Fruit fly (Drosophila melanogaster): ENCODE data around the gene CG10694.
A peak's percentile ranks its signal among the peaks of the same experiment; 100 is the strongest.

CG10694 gene

DNA sequence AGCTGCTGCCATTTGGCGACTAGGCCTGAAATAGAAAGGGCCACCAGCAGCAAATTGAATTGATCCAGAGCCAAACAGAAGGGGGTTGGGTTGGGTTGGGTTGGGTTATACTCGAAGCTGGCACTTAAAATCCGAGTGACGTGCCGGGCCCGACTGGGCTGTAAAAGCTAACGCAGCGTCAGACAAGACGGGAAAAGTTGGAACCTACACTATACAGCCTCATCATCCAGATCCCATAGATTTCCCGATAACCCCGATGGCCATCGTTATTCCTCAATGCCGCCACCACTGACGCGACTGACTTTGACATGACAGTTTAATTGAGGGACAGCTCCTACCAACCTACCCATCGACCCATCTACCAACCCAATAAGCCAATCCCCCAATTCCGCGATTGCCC is 37.2 kb upstream of the CG10694 start:
- TF ChIP-seq rgr (GFP tag; optimal IDR thresholded peaks at IDR 0.05) (no peak), psq (GFP tag; optimal IDR thresholded peaks at IDR 0.05) (no peak), dl (GFP tag; optimal IDR thresholded peaks at IDR 0.05; ENCODE audit: insufficient read depth in 1 of 2, partially characterized antibody in 2 of 2) (no peak), sage (GFP tag; optimal IDR thresholded peaks at IDR 0.05) (no peak), brk (GFP tag; optimal IDR thresholded peaks at IDR 0.05) (no peak), Rel (GFP tag; optimal IDR thresholded peaks at IDR 0.05) (no peak), Rel (tag; optimal IDR thresholded peaks at IDR 0.05) (no peak), CG32264 (GFP tag; optimal IDR thresholded peaks at IDR 0.05) (no peak), Hr83 (GFP tag; optimal IDR thresholded peaks at IDR 0.05; ENCODE audit: poor library complexity, severe bottlenecking) (no peak), br (GFP tag; optimal IDR thresholded peaks at IDR 0.05) (no peak), usp (GFP tag; optimal IDR thresholded peaks at IDR 0.05) (no peak), Dfd (GFP tag; optimal IDR thresholded peaks at IDR 0.05) (no peak), tai (GFP tag; optimal IDR thresholded peaks at IDR 0.05) (no peak), HLH106 (tag; optimal IDR thresholded peaks at IDR 0.05) (no peak), Dif (GFP tag; optimal IDR thresholded peaks at IDR 0.05; ENCODE audit: partially characterized antibody) (no peak), Sp1 (GFP tag; optimal IDR thresholded peaks at IDR 0.05) (no peak), pan (optimal IDR thresholded peaks at IDR 0.05) (no peak), lola (GFP tag; optimal IDR thresholded peaks at IDR 0.05) (no peak), woc (GFP tag; optimal IDR thresholded peaks at IDR 0.05) (no peak), fru (GFP tag; optimal IDR thresholded peaks at IDR 0.05) (no peak)

- TF ChIP-seq tai (GFP tag; optimal IDR thresholded peaks at IDR 0.05) (no peak), dsf (GFP tag; optimal IDR thresholded peaks at IDR 0.05; ENCODE audit: borderline replicate concordance) (no peak), rgr (GFP tag; optimal IDR thresholded peaks at IDR 0.05) (no peak), pan (optimal IDR thresholded peaks at IDR 0.05) (no peak), woc (GFP tag; optimal IDR thresholded peaks at IDR 0.05) (no peak), Abd-B (GFP tag; optimal IDR thresholded peaks at IDR 0.05) (no peak), foxo (GFP tag; optimal IDR thresholded peaks at IDR 0.05) (no peak), br (GFP tag; optimal IDR thresholded peaks at IDR 0.05) (no peak), CG9705 (GFP tag; optimal IDR thresholded peaks at IDR 0.05) (no peak), dmrt93B (GFP tag; optimal IDR thresholded peaks at IDR 0.05) (no peak)
Measured at dm6 chr3R:24073703-24074102, 33.5 kb upstream of the CG10694 start.

- TF ChIP-seq sage (GFP tag; optimal IDR thresholded peaks at IDR 0.05) (no peak), lola (GFP tag; optimal IDR thresholded peaks at IDR 0.05) (no peak), rgr (GFP tag; optimal IDR thresholded peaks at IDR 0.05) (no peak), Hnf4 (GFP tag; optimal IDR thresholded peaks at IDR 0.05) (no peak), Hr83 (GFP tag; optimal IDR thresholded peaks at IDR 0.05; ENCODE audit: poor library complexity, severe bottlenecking) (no peak), h (GFP tag; optimal IDR thresholded peaks at IDR 0.05) (no peak), Dfd (GFP tag; optimal IDR thresholded peaks at IDR 0.05) (no peak), dmrt93B (GFP tag; optimal IDR thresholded peaks at IDR 0.05) (no peak), dl (GFP tag; optimal IDR thresholded peaks at IDR 0.05; ENCODE audit: insufficient read depth in 1 of 2, partially characterized antibody in 2 of 2) (no peak), foxo (GFP tag; optimal IDR thresholded peaks at IDR 0.05) (no peak), tai (GFP tag; optimal IDR thresholded peaks at IDR 0.05) (no peak), HLH106 (tag; optimal IDR thresholded peaks at IDR 0.05) (no peak), Vsx2 (GFP tag; optimal IDR thresholded peaks at IDR 0.05; ENCODE audit: partially characterized antibody) (no peak), Abd-B (GFP tag; optimal IDR thresholded peaks at IDR 0.05) (no peak), GATAd (GFP tag; optimal IDR thresholded peaks at IDR 0.05) (no peak)
Measured at dm6 chr3R:24079110-24079509, 28.1 kb upstream of the CG10694 start.

DNA sequence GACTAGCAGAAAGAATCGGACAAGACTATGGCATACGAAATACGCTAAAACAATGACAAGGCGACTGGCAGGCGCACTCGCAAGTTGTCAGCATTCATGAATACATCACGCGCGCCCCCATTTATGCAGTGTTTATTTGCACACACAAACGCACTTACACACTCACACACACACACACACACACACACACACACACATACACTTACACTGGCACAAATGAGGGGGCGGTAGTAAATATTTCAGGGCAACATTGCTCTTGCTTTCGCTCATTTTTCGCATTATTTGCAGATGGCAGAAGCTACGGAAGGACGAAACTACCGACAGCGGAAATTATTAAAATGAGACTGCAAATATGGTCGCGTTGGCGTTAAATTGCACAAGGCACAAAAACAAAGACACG is 27.6 kb upstream of the CG10694 start:
- TF ChIP-seq CrebA (GFP tag; optimal IDR thresholded peaks at IDR 0.05; ENCODE audit: borderline replicate concordance) = no peak
- no peak for TF ChIP-seq jim (GFP tag; optimal IDR thresholded peaks at IDR 0.05)
- TF ChIP-seq lola (GFP tag; optimal IDR thresholded peaks at IDR 0.05) = no peak
- peak; percentile 94 for TF ChIP-seq Dfd (GFP tag; optimal IDR thresholded peaks at IDR 0.05)

dm6 chr3R:24084975-24085374 is 22.2 kb upstream of the CG10694 start:
- TF ChIP-seq psq (GFP tag; optimal IDR thresholded peaks at IDR 0.05) = no peak
- no peak for TF ChIP-seq rgr (GFP tag; optimal IDR thresholded peaks at IDR 0.05)
- no peak for TF ChIP-seq lola (GFP tag; optimal IDR thresholded peaks at IDR 0.05)
- TF ChIP-seq h (GFP tag; optimal IDR thresholded peaks at IDR 0.05) = peak; percentile 33
- peak; percentile 34 for TF ChIP-seq brk (GFP tag; optimal IDR thresholded peaks at IDR 0.05)
- no peak for TF ChIP-seq OdsH (GFP tag; optimal IDR thresholded peaks at IDR 0.05)
- TF ChIP-seq N (GFP tag; optimal IDR thresholded peaks at IDR 0.05) = no peak
- TF ChIP-seq fru (GFP tag; optimal IDR thresholded peaks at IDR 0.05) = no peak
- no peak for TF ChIP-seq Dfd (GFP tag; optimal IDR thresholded peaks at IDR 0.05)
- TF ChIP-seq CrebA (GFP tag; optimal IDR thresholded peaks at IDR 0.05; ENCODE audit: borderline replicate concordance) = peak; percentile 66
- no peak for TF ChIP-seq Vsx2 (GFP tag; optimal IDR thresholded peaks at IDR 0.05; ENCODE audit: partially characterized antibody)
- no peak for TF ChIP-seq Dif (GFP tag; optimal IDR thresholded peaks at IDR 0.05; ENCODE audit: partially characterized antibody)

All from whole organism, wandering third instar larva.